Fruit fly (Drosophila melanogaster) whole organism, embryonic: ENCODE measurements around the gene uncNacbeta.

Experiments used
- Bgb ChIP-seq: fragments of 200-800 bp; sonication (Bioruptor generic); IDR thresholded peaks from 2 replicates; pipeline ENCODE4 v1.3.6; 2022; ENCODE audit warnings: missing biosample characterization, missing genetic modification characterization; ENCODE audit not compliant: partially characterized antibody
- CG11456 ChIP-seq: fragments of 200-800 bp; sonication (Bioruptor generic); IDR thresholded peaks from 3 replicates; pipeline ENCODE4 v1.3.6; 2022; ENCODE audit warnings: missing biosample characterization, missing genetic modification characterization
- CG12659 ChIP-seq: fragments of 200-800 bp; sonication (Bioruptor generic); optimal IDR thresholded peaks from 3 replicates; lab custom pipeline; 2017; ENCODE audit warnings: mild to moderate bottlenecking, missing biosample characterization, missing genetic modification reagents, missing genetic modification characterization
- CG13287 ChIP-seq: fragments of 200-800 bp; sonication (Bioruptor generic); IDR thresholded peaks from 2 replicates; pipeline ENCODE4 v1.3.6; 2022; ENCODE audit warnings: missing biosample characterization, missing genetic modification characterization; ENCODE audit not compliant: partially characterized antibody
- CG14860 ChIP-seq: fragments of 200-800 bp; sonication (Bioruptor generic); IDR thresholded peaks from 3 replicates; pipeline ENCODE4 v1.3.6; 2022; ENCODE audit warnings: missing biosample characterization, missing genetic modification characterization; ENCODE audit not compliant: partially characterized antibody
- CG15514 ChIP-seq: fragments of 200-800 bp; sonication (Bioruptor generic); optimal IDR thresholded peaks from 3 replicates; lab custom pipeline; 2017; ENCODE audit warnings: missing biosample characterization, missing genetic modification characterization, mild to moderate bottlenecking, moderate library complexity, missing genetic modification reagents
- CG17186 ChIP-seq: fragments of 200-800 bp; sonication (Bioruptor generic); optimal IDR thresholded peaks from 3 replicates; lab custom pipeline; 2017; ENCODE audit warnings: missing biosample characterization, missing genetic modification reagents, missing genetic modification characterization
- CG1792 ChIP-seq: fragments of 200-800 bp; sonication (Bioruptor generic); optimal IDR thresholded peaks from 2 replicates; lab custom pipeline; 2016; ENCODE audit warnings: missing biosample characterization, missing genetic modification characterization
- CG2129 ChIP-seq: fragments of 200-800 bp; sonication (Bioruptor generic); IDR thresholded peaks from 2 replicates; pipeline ENCODE4 v1.3.6; 2022; ENCODE audit warnings: missing biosample characterization, missing genetic modification characterization; ENCODE audit not compliant: partially characterized antibody
- CG32532 ChIP-seq: fragments of 200-800 bp; sonication (Bioruptor generic); IDR thresholded peaks from 2 replicates; pipeline ENCODE4 v1.3.6; 2022; ENCODE audit warnings: missing biosample characterization, missing genetic modification characterization
- CG34422 ChIP-seq: fragments of 200-800 bp; sonication (Bioruptor generic); IDR thresholded peaks from 3 replicates; pipeline ENCODE4 v1.3.6; 2022; ENCODE audit warnings: missing biosample characterization, missing genetic modification characterization
- CG5953 ChIP-seq: fragments of 200-800 bp; sonication (Bioruptor generic); IDR thresholded peaks from 2 replicates; pipeline ENCODE4 v1.3.6; 2022; ENCODE audit warnings: missing biosample characterization, missing genetic modification characterization
- CG7963 ChIP-seq: fragments of 200-800 bp; sonication (Bioruptor generic); IDR thresholded peaks from 3 replicates; pipeline ENCODE4 v1.3.6; 2022; ENCODE audit warnings: missing biosample characterization, missing genetic modification characterization; ENCODE audit not compliant: partially characterized antibody
- CTCF ChIP-seq: fragments of 200-800 bp; sonication (Bioruptor generic); optimal IDR thresholded peaks from 2 replicates; lab custom pipeline; 2017; ENCODE audit warnings: missing biosample characterization, mild to moderate bottlenecking, missing genetic modification characterization, moderate library complexity
- Dll ChIP-seq: fragments of 200-800 bp; sonication (Bioruptor generic); IDR thresholded peaks from 4 replicates; pipeline ENCODE4 v1.3.6; 2022; ENCODE audit warnings: missing biosample characterization, missing genetic modification characterization; ENCODE audit not compliant: partially characterized antibody
- Doc3 ChIP-seq: fragments of 200-800 bp; sonication (Bioruptor generic); IDR thresholded peaks from 3 replicates; pipeline ENCODE4 v1.3.6; 2022; ENCODE audit warnings: missing biosample characterization, missing genetic modification characterization; ENCODE audit not compliant: partially characterized antibody
- Dp ChIP-seq: fragments of 200-800 bp; sonication (Bioruptor generic); optimal IDR thresholded peaks from 2 replicates; lab custom pipeline; 2018; ENCODE audit warnings: missing biosample characterization, mild to moderate bottlenecking, missing genetic modification characterization, moderate library complexity
- Ets65A ChIP-seq: fragments of 200-800 bp; sonication (Bioruptor generic); peaks from one replicate; lab custom pipeline; 2016; ENCODE audit warnings: missing biosample characterization, missing genetic modification characterization
- Ets97D ChIP-seq: fragments of 200-800 bp; sonication (Bioruptor generic); optimal IDR thresholded peaks from 3 replicates; lab custom pipeline; 2016; ENCODE audit warnings: missing biosample characterization, missing genetic modification characterization
- Fer2 ChIP-seq: fragments of 200-800 bp; sonication (Bioruptor generic); optimal IDR thresholded peaks from 2 replicates; lab custom pipeline; 2018; ENCODE audit warnings: missing biosample characterization, mild to moderate bottlenecking, missing genetic modification characterization, moderate library complexity
- Fer3 ChIP-seq: fragments of 200-800 bp; sonication (Bioruptor generic); optimal IDR thresholded peaks from 2 replicates; lab custom pipeline; 2018; ENCODE audit warnings: missing biosample characterization, mild to moderate bottlenecking, missing genetic modification characterization, moderate library complexity
- HLH4C ChIP-seq: fragments of 200-800 bp; sonication (Bioruptor generic); IDR thresholded peaks from 3 replicates; pipeline ENCODE4 v1.3.6; 2022; ENCODE audit warnings: missing biosample characterization, missing genetic modification characterization; ENCODE audit not compliant: partially characterized antibody
- Hey ChIP-seq: fragments of 200-800 bp; sonication (Bioruptor generic); optimal IDR thresholded peaks from 3 replicates; lab custom pipeline; 2018; ENCODE audit warnings: missing biosample characterization, mild to moderate bottlenecking, missing genetic modification characterization
- Med ChIP-seq: fragments of 200-800 bp; sonication (Bioruptor generic); peaks from one replicate; lab custom pipeline; 2016; ENCODE audit warnings: missing biosample characterization, missing genetic modification characterization, mild to moderate bottlenecking, inconsistent platforms, moderate library complexity
- Meics ChIP-seq: fragments of 200-800 bp; sonication (Bioruptor generic); optimal IDR thresholded peaks from 2 replicates; lab custom pipeline; 2017; ENCODE audit warnings: missing biosample characterization, mild to moderate bottlenecking, missing genetic modification characterization
- Myb ChIP-seq: fragments of 200-800 bp; sonication (Bioruptor generic); optimal IDR thresholded peaks from 2 replicates; lab custom pipeline; 2016; ENCODE audit warnings: missing biosample characterization, missing genetic modification characterization
- Scr ChIP-seq: fragments of 200-800 bp; sonication (Bioruptor generic); IDR thresholded peaks from 2 replicates; pipeline ENCODE4 v1.3.6; 2022; ENCODE audit warnings: missing biosample characterization, missing genetic modification characterization; ENCODE audit not compliant: partially characterized antibody
- Stat92E ChIP-seq, 3 experiments: fragments of >200 bp in 2 of 3; fragments of 200-800 bp in 1 of 3; sonication (Bioruptor generic) in 1 of 3; optimal IDR thresholded peaks; 2 replicates each; lab custom pipeline; 2017 to 2019; ENCODE audit warnings: missing biosample characterization in 3 of 3, missing genetic modification characterization in 3 of 3, mild to moderate bottlenecking in 1 of 3, moderate library complexity in 1 of 3
- amos ChIP-seq: fragments of 200-800 bp; sonication (Bioruptor generic); IDR thresholded peaks from 2 replicates; pipeline ENCODE4 v1.3.6; 2022; ENCODE audit warnings: missing biosample characterization, missing genetic modification characterization; ENCODE audit not compliant: partially characterized antibody
- ap ChIP-seq: fragments of 200-800 bp; sonication (Bioruptor generic); IDR thresholded peaks from 2 replicates; pipeline ENCODE4 v1.3.6; 2022; ENCODE audit warnings: missing biosample characterization, missing genetic modification characterization
- ato ChIP-seq: fragments of 200-800 bp; sonication (Bioruptor generic); IDR thresholded peaks from 2 replicates; pipeline ENCODE4 v1.3.6; 2022; ENCODE audit warnings: missing biosample characterization, missing genetic modification characterization; ENCODE audit not compliant: partially characterized antibody
- chif ChIP-seq, 2 experiments: fragments of 200-800 bp; sonication (Bioruptor generic); optimal IDR thresholded peaks; 3 replicates each; lab custom pipeline; 2016; ENCODE audit warnings: missing biosample characterization in 2 of 2, missing genetic modification characterization in 2 of 2
- cwo ChIP-seq: fragments of 200-800 bp; sonication (Bioruptor generic); optimal IDR thresholded peaks from 3 replicates; lab custom pipeline; 2017; ENCODE audit warnings: missing biosample characterization, missing genetic modification characterization, mild to moderate bottlenecking, moderate library complexity, missing genetic modification reagents
- fu2 ChIP-seq: fragments of 200-800 bp; sonication (Bioruptor generic); optimal IDR thresholded peaks from 2 replicates; lab custom pipeline; 2016; ENCODE audit warnings: missing biosample characterization, missing genetic modification characterization
- hbn ChIP-seq: fragments of 200-800 bp; sonication (Bioruptor generic); IDR thresholded peaks from 2 replicates; pipeline ENCODE4 v1.3.6; 2022; ENCODE audit warnings: missing biosample characterization, missing genetic modification characterization; ENCODE audit not compliant: partially characterized antibody
- her ChIP-seq: fragments of 200-800 bp; sonication (Bioruptor generic); optimal IDR thresholded peaks from 2 replicates; lab custom pipeline; 2016; ENCODE audit warnings: missing biosample characterization, missing genetic modification characterization
- inv ChIP-seq: fragments of 200-800 bp; sonication (Bioruptor generic); IDR thresholded peaks from 2 replicates; pipeline ENCODE4 v1.3.6; 2022; ENCODE audit warnings: missing biosample characterization, missing genetic modification characterization; ENCODE audit not compliant: partially characterized antibody
- ken ChIP-seq: fragments of 200-800 bp; sonication (Bioruptor generic); IDR thresholded peaks from 3 replicates; pipeline ENCODE4 v1.3.6; 2022; ENCODE audit warnings: missing biosample characterization, missing genetic modification characterization
- knrl ChIP-seq: fragments of 200-800 bp; sonication (Bioruptor generic); IDR thresholded peaks from 3 replicates; pipeline ENCODE4 v1.3.6; 2022; ENCODE audit warnings: missing biosample characterization, missing genetic modification characterization; ENCODE audit not compliant: partially characterized antibody
- sd ChIP-seq: fragments of 200-800 bp; sonication (Bioruptor generic); optimal IDR thresholded peaks from 3 replicates; lab custom pipeline; 2018; ENCODE audit warnings: missing biosample characterization, mild to moderate bottlenecking, missing genetic modification characterization, moderate library complexity
- sens-2 ChIP-seq: fragments of 200-800 bp; sonication (Bioruptor generic); IDR thresholded peaks from 2 replicates; pipeline ENCODE4 v1.3.6; 2022; ENCODE audit warnings: missing biosample characterization, missing genetic modification characterization
- sob ChIP-seq: fragments of 200-800 bp; sonication (Bioruptor generic); IDR thresholded peaks from 2 replicates; pipeline ENCODE4 v1.3.6; 2022; ENCODE audit warnings: missing biosample characterization, missing genetic modification characterization
- trh ChIP-seq: fragments of 200-800 bp; sonication (Bioruptor generic); optimal IDR thresholded peaks from 2 replicates; lab custom pipeline; 2016; ENCODE audit warnings: missing biosample characterization, missing genetic modification characterization
- wdn ChIP-seq: fragments of 200-800 bp; sonication (Bioruptor generic); IDR thresholded peaks from 2 replicates; pipeline ENCODE4 v1.3.6; 2022; ENCODE audit warnings: missing biosample characterization, missing genetic modification characterization
- zen2 ChIP-seq: fragments of 200-800 bp; sonication (Bioruptor generic); IDR thresholded peaks from 3 replicates; pipeline ENCODE4 v1.3.6; 2022; ENCODE audit warnings: missing biosample characterization, missing genetic modification characterization; ENCODE audit not compliant: partially characterized antibody

The uncNacbeta gene

dm6 chr2L:547978-548377, 15.6 kb downstream of the uncNacbeta start (continued):
- TF ChIP-seq ap (no peak), trh (GFP tag; lab: Kevin White, UChicago) (no peak), wdn (GFP tag; lab: Robert Waterston, UW) (no peak), her (GFP tag; lab: Kevin White, UChicago) (no peak), Ets65A (GFP tag; lab: Kevin White, UChicago) (peak; percentile 61), CG5953 (GFP tag; lab: Robert Waterston, UW) (no peak)
- TF ChIP-seq, all 482 proteins: peak for 7

dm6 chr2L:544444-545179, 19.0 kb downstream of the uncNacbeta start, which contains the start of the genes Spp and nAChRbeta3:
TSS of gene Spp (minus strand) at chr2L:544653.
TSS of gene nAChRbeta3 (plus strand) at chr2L:545129.
- TF ChIP-seq Scr (peak; percentile 52), sob (0 out of 2 replicates have a peak, but pooled peaks have one; percentile 12), CTCF (GFP tag; lab: Kevin White, UChicago) (peak; percentile 22), Bgb (peak; percentile 59), Meics (GFP tag; lab: Kevin White, UChicago) (no peak), CG2129 (0 out of 2 replicates have a peak, but pooled peaks have one; percentile 14), amos (GFP tag; lab: Robert Waterston, UW) (peak; percentile 69; the same call in 1 of the 2 replicates), Fer2 (tag; lab: Kevin White, UChicago) (no peak), chif (GFP tag; optimal IDR thresholded peaks at IDR 0.05; lab: Kevin White, UChicago) (no peak), CG1792 (GFP tag; lab: Kevin White, UChicago) (no peak), Doc3 (GFP tag; lab: Robert Waterston, UW) (peak; percentile 39; the same call in 1 of the 3 replicates), sens-2 (GFP tag; lab: Robert Waterston, UW) (no peak), Myb (GFP tag; lab: Kevin White, UChicago) (peak; percentile 98), CG14860 (0 out of 3 replicates have a peak, but pooled peaks have one; percentile 45), CG32532 (GFP tag; lab: Robert Waterston, UW) (0 out of 2 replicates have a peak, but pooled peaks have one; percentile 27), sd (no peak), zen2 (GFP tag; lab: Robert Waterston, UW) (peak; percentile 40; the same call in 2 of the 3 replicates), CG11456 (GFP tag; lab: Robert Waterston, UW) (0 out of 3 replicates have a peak, but pooled peaks have one; percentile 7), Hey (tag; lab: Kevin White, UChicago) (no peak), ken (GFP tag; lab: Robert Waterston, UW) (no peak), CG15514 (GFP tag; lab: Kevin White, UChicago) (peak; percentile 65), ato (GFP tag; lab: Robert Waterston, UW) (peak; percentile 49; the same call in 1 of the 2 replicates), fu2 (peak; percentile 4), Dll (GFP tag; lab: Robert Waterston, UW) (peak; percentile 72), knrl (GFP tag; lab: Robert Waterston, UW) (0 out of 3 replicates have a peak, but pooled peaks have one; percentile 37), CG17186 (peak; percentile 83), CG12659 (GFP tag; lab: Kevin White, UChicago) (no peak), hbn (GFP tag; lab: Robert Waterston, UW) (peak; percentile 60; the same call in 1 of the 2 replicates), Fer3 (no peak), CG34422 (GFP tag; lab: Robert Waterston, UW) (peak; percentile 73; the same call in 1 of the 3 replicates), Dp (peak; percentile 63), CG7963 (0 out of 3 replicates have a peak, but pooled peaks have one; percentile 25), CG13287 (GFP tag; lab: Robert Waterston, UW) (peak; percentile 80), Med (GFP tag; lab: Kevin White, UChicago) (peak; percentile 76), cwo (GFP tag; lab: Kevin White, UChicago) (no peak), Ets97D (GFP tag; lab: Kevin White, UChicago) (peak; percentile 42), inv (peak; percentile 22; the same call in 1 of the 2 replicates), HLH4C (GFP tag; lab: Robert Waterston, UW) (peak; percentile 68), Stat92E (GFP tag; optimal IDR thresholded peaks at IDR 0.05; lab: Kevin White, UChicago) (peak in 1 of 3 experiments; percentile 3)
